Worm (Caenorhabditis elegans): ENCODE results near the gene cfp-1.

cfp-1 gene

DNA sequence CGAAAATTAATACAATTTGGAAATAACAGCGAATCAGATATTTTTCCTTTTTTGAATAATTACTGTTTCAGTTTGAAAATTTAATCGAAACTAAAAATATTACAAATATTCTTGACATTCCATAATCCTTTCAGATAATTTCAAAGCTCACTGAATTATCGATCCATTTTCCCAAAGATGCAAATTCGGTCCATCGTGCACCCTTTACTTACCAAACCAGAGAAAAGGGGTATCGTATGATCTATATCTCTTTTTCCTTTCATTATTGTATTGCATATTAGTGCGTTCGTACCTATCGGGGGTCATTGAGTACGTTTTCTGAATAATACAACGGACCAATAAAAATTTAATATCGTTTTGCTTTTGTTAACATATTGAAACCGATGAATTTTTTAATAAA, 27.5 kb downstream of the cfp-1 start:
- TF ChIP-seq unc-130 (GFP tag; optimal IDR thresholded peaks at IDR 0.05) = no peak
- TF ChIP-seq vab-7 (GFP tag; IDR thresholded peaks at IDR 0.05) = no peak
- no peak for TF ChIP-seq hmg-1.1 (GFP tag; IDR thresholded peaks at IDR 0.05)
- TF ChIP-seq spr-3 (GFP tag; optimal IDR thresholded peaks at IDR 0.05) = no peak
- no peak for TF ChIP-seq mxl-2 (GFP tag; conservative IDR thresholded peaks at IDR 0.05)
- no peak for TF ChIP-seq ces-1 (GFP tag; optimal IDR thresholded peaks at IDR 0.05)

DNA sequence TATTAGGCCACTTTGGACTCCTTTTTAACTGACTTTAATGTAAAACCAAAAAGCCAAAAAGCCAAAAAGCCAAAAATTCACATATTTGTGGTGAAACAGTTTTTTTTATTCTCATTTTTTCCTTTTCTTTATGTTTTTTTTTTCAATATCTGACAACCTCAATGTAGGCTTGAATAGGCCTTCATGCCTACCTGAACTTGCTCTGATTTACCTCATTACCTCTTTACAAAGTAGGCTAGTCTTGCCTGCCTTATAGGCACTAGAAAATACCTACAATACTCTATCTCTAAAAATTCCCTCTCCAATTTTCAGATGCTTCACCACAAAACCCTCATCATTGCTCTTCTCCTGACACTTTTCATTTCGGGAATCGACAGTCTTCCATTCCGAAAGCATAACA, 29.0 kb downstream of the cfp-1 start, which contains the start of gene ins-34:
TSS of gene ins-34 (plus strand) at position 301 of the 400 bp plus-strand sequence.
- TF ChIP-seq mep-1 (tag; optimal IDR thresholded peaks at IDR 0.05) (no peak), lin-1 (GFP tag; IDR thresholded peaks at IDR 0.05) (no peak), Y48G9A.11 (GFP tag; IDR thresholded peaks at IDR 0.05) (no peak), daf-12 (tag; optimal IDR thresholded peaks at IDR 0.05) (no peak), ztf-11 (tag; optimal IDR thresholded peaks at IDR 0.05) (no peak), egl-43 (GFP tag; IDR thresholded peaks at IDR 0.05) (no peak), R02D3.7 (tag; optimal IDR thresholded peaks at IDR 0.05) (no peak), madf-5 (GFP tag; IDR thresholded peaks at IDR 0.05) (no peak), F10B5.3 (tag; optimal IDR thresholded peaks at IDR 0.05) (no peak), spr-1 (tag; optimal IDR thresholded peaks at IDR 0.05) (no peak), nhr-25 (tag; optimal IDR thresholded peaks at IDR 0.05; ENCODE audit: borderline replicate concordance, insufficient read depth) (no peak), ctbp-1 (GFP tag; IDR thresholded peaks at IDR 0.05) (no peak)

DNA sequence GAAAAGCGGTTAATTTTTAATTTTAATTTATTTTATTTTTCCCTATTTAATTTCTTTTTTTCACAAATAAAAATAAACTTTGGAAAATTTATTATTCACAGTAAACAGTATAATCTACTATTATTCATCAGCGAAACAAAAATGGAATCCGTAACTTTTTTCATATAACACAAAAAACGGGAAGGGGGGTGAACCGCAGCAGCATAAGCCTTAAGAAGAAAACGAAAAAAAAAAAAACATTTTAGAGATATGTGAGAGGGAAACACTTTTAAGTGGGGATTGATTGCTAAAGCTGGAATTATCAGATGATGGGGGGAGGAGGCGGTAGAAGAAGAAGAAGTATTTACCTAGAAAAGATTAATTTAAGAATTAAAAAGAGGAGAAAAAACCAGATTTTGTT, 30.4 kb downstream of the cfp-1 start:
- TF ChIP-seq snpc-1.2 (GFP tag; IDR thresholded peaks at IDR 0.05) = peak; percentile 32; the same call in 1 of the 2 replicates
- no peak for TF ChIP-seq madf-9 (GFP tag; conservative IDR thresholded peaks at IDR 0.05)

DNA sequence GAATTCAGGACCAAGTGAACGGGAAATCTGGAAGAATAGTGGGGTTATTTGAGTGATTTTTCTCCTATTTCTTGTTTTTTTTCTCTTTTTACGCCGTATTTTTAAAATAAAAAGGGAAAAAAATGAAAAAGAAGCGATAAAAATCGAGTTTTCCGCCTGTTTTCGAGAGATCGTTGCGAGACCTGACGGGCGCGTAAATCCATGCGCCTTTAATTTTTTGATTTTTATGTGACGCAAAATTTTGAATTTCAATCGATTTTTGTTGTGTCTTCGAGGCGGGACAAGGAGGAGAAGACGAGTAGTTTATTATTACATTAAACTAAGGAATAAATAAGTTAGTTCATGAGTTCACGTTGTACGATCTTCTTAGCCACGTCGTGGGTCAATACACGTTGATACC, 36.4 kb downstream of the cfp-1 start:
- TF ChIP-seq snpc-1.2 (GFP tag; IDR thresholded peaks at IDR 0.05) (peak; percentile 26; the same call in 1 of the 2 replicates), unc-62 (GFP tag; optimal IDR thresholded peaks at IDR 0.05 in 1 of 2) (no peak), unc-62 (tag; optimal IDR thresholded peaks at IDR 0.05) (no peak), aly-2 (tag; optimal IDR thresholded peaks at IDR 0.05) (no peak), F49E8.2 (tag; optimal IDR thresholded peaks at IDR 0.05; ENCODE audit: borderline replicate concordance) (peak; percentile 49), lin-13 (GFP tag; optimal IDR thresholded peaks at IDR 0.05) (peak; percentile 4), lin-38 (GFP tag; IDR thresholded peaks at IDR 0.05) (peak; percentile 37), daf-8 (GFP tag; IDR thresholded peaks at IDR 0.05) (no peak), Y48G9A.11 (GFP tag; IDR thresholded peaks at IDR 0.05) (0 out of 2 replicates have a peak, but pooled peaks have one; percentile 43)

DNA sequence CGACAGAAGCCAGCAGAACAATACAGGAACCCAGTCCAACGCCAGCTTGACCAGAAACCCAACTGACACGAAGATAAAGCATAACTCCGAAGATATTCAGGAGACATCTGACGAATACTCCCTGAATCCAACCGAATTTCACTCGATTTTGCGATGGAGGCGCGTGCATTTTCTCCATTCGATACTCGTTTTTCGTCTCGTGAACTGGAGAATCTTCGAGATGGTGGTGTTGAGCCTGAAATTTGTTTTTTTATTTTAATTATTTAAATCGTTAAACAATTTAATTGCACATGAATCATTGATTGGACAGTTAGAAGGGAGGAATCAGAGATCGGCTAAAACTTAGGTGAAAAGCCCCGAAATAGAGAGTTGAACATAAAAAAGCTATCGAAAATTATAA, 37.1 kb downstream of the cfp-1 start:
- TF ChIP-seq sdz-12 (GFP tag; optimal IDR thresholded peaks at IDR 0.05) (no peak), snpc-1.2 (GFP tag; IDR thresholded peaks at IDR 0.05) (peak; percentile 79; the same call in 1 of the 2 replicates)

DNA sequence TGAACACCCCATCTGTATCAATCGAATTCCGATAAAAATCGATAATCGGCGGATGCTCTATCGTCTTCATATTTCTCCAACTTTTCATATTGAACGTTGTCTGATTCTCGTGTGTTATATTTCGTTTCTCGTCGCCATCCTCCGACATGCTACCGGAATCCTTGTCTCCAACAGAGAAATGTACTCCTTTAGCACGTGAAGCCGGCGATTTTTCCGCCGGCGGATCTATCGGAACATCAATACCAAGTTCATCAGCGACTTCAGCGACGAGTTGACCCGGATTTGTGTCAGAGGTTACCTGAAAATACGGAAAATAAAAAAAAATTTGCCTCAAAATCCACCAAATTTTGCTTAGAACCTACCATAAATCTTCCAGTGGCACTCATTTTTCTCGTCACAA, 37.8 kb downstream of the cfp-1 start:
- TF ChIP-seq jun-1 (tag; optimal IDR thresholded peaks at IDR 0.05) (no peak), nhr-77 (tag; optimal IDR thresholded peaks at IDR 0.05) (no peak), snpc-1.2 (GFP tag; IDR thresholded peaks at IDR 0.05) (peak; percentile 62; the same call in 1 of the 2 replicates)

DNA sequence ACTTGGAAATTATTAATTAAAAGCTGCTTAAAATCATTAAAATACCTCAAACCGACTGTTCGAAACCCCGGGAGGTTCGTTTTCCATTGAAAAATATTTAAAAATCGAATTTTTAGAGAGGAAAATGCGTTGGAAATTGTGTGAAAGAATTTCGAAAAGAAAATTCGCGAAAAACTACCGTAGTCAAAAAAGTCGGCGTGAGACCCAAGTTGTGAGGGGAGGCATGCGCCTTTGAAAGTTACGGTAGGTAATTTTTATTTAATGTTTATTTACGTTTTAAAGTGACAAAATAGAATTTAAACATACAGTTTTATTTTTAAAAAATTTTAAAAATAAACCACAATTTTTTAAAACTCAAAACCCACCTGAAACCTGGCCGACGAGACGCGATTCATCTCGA, 38.3 kb downstream of the cfp-1 start:
- TF ChIP-seq F49E8.2 (tag; optimal IDR thresholded peaks at IDR 0.05; ENCODE audit: borderline replicate concordance) = peak; percentile 51
- TF ChIP-seq F44E2.7 (GFP tag; IDR thresholded peaks at IDR 0.05) = no peak
- no peak for TF ChIP-seq dpl-1 (GFP tag; optimal IDR thresholded peaks at IDR 0.05)
- peak in 1 of 2 experiments; percentile 57 for TF ChIP-seq lsy-2 (tag; optimal IDR thresholded peaks at IDR 0.05)
- TF ChIP-seq php-3 (GFP tag; IDR thresholded peaks at IDR 0.05) = no peak
- TF ChIP-seq lin-39 (tag; optimal IDR thresholded peaks at IDR 0.05) = no peak
- TF ChIP-seq dmd-9 (GFP tag; IDR thresholded peaks at IDR 0.05) = no peak
- TF ChIP-seq snpc-1.2 (GFP tag; IDR thresholded peaks at IDR 0.05) = peak; percentile 96
- no peak for TF ChIP-seq cey-2 (tag; optimal IDR thresholded peaks at IDR 0.05; ENCODE audit: borderline replicate concordance, insufficient read depth)
- TF ChIP-seq lin-38 (GFP tag; IDR thresholded peaks at IDR 0.05) = peak; percentile 27; the same call in 1 of the 2 replicates

Data from whole organism, L4 larva.